Fruit fly (Drosophila melanogaster) whole organism, embryonic: ENCODE results near the gene Snx6.

ENCODE experiments used
- ATbp ChIP-seq: fragments of 200-800 bp; sonication (Bioruptor generic); optimal IDR thresholded peaks from 2 replicates; lab custom pipeline; 2017; ENCODE audit warnings: missing biosample characterization, mild to moderate bottlenecking, missing genetic modification characterization, missing genetic modification reagents
- Atf3 ChIP-seq: fragments of 200-800 bp; sonication (Bioruptor generic); optimal IDR thresholded peaks from 3 replicates; lab custom pipeline; 2016; ENCODE audit warnings: missing biosample characterization, missing genetic modification characterization
- Atf6 ChIP-seq: fragments of 200-800 bp; sonication (Bioruptor generic); IDR thresholded peaks from 2 replicates; pipeline ENCODE4 v1.3.6; 2022; ENCODE audit warnings: missing biosample characterization, missing genetic modification characterization
- B-H2 ChIP-seq: fragments of 200-800 bp; sonication (Bioruptor generic); optimal IDR thresholded peaks from 2 replicates; lab custom pipeline; 2018; ENCODE audit warnings: missing biosample characterization, mild to moderate bottlenecking, missing genetic modification characterization
- CG11456 ChIP-seq: fragments of 200-800 bp; sonication (Bioruptor generic); IDR thresholded peaks from 3 replicates; pipeline ENCODE4 v1.3.6; 2022; ENCODE audit warnings: missing biosample characterization, missing genetic modification characterization
- CG11560 ChIP-seq: fragments of 200-800 bp; sonication (Bioruptor generic); IDR thresholded peaks from 3 replicates; pipeline ENCODE4 v1.3.6; 2022; ENCODE audit warnings: missing biosample characterization, missing genetic modification characterization
- CG12104 ChIP-seq: fragments of 200-800 bp; sonication (Bioruptor generic); optimal IDR thresholded peaks from 3 replicates; lab custom pipeline; 2016; ENCODE audit warnings: missing biosample characterization, missing genetic modification characterization
- CG12942 ChIP-seq: fragments of 200-800 bp; sonication (Bioruptor generic); optimal IDR thresholded peaks from 3 replicates; lab custom pipeline; 2016; ENCODE audit warnings: missing biosample characterization, missing genetic modification characterization
- CG13287 ChIP-seq: fragments of 200-800 bp; sonication (Bioruptor generic); IDR thresholded peaks from 2 replicates; pipeline ENCODE4 v1.3.6; 2022; ENCODE audit warnings: missing biosample characterization, missing genetic modification characterization; ENCODE audit not compliant: partially characterized antibody
- CG14710 ChIP-seq: fragments of 200-800 bp; sonication (Bioruptor generic); optimal IDR thresholded peaks from 3 replicates; lab custom pipeline; 2019; ENCODE audit warnings: missing biosample characterization, mild to moderate bottlenecking, missing genetic modification characterization, moderate library complexity
- CG14965 ChIP-seq: fragments of 200-800 bp; sonication (Bioruptor generic); optimal IDR thresholded peaks from 2 replicates; lab custom pipeline; 2016; ENCODE audit warnings: missing biosample characterization, missing genetic modification characterization, borderline replicate concordance
- CG15479 ChIP-seq: fragments of 200-800 bp; sonication (Bioruptor generic); optimal IDR thresholded peaks from 3 replicates; lab custom pipeline; 2019; ENCODE audit warnings: missing biosample characterization, mild to moderate bottlenecking, missing genetic modification characterization, moderate library complexity
- CG15514 ChIP-seq: fragments of 200-800 bp; sonication (Bioruptor generic); optimal IDR thresholded peaks from 3 replicates; lab custom pipeline; 2017; ENCODE audit warnings: missing biosample characterization, missing genetic modification characterization, mild to moderate bottlenecking, moderate library complexity, missing genetic modification reagents
- CG15696 ChIP-seq: fragments of 200-800 bp; sonication (Bioruptor generic); optimal IDR thresholded peaks from 2 replicates; lab custom pipeline; 2019; ENCODE audit warnings: missing biosample characterization, mild to moderate bottlenecking, missing genetic modification characterization, moderate library complexity
- CG1647 ChIP-seq: fragments of 200-800 bp; sonication (Bioruptor generic); optimal IDR thresholded peaks from 3 replicates; lab custom pipeline; 2016; ENCODE audit warnings: missing biosample characterization, missing genetic modification characterization
- CG30403 ChIP-seq: fragments of 200-800 bp; sonication (Bioruptor generic); optimal IDR thresholded peaks from 3 replicates; lab custom pipeline; 2016; ENCODE audit warnings: missing biosample characterization, missing genetic modification characterization
- CG31224 ChIP-seq: fragments of 200-800 bp; sonication (Bioruptor generic); IDR thresholded peaks from 2 replicates; pipeline ENCODE4 v1.3.6; 2022; ENCODE audit warnings: missing biosample characterization, missing genetic modification characterization
- CG31365 ChIP-seq: fragments of 200-800 bp; sonication (Bioruptor generic); optimal IDR thresholded peaks from 2 replicates; lab custom pipeline; 2018; ENCODE audit warnings: missing biosample characterization, mild to moderate bottlenecking, missing genetic modification characterization
- CG6683 ChIP-seq: fragments of 200-800 bp; sonication (Bioruptor generic); optimal IDR thresholded peaks from 2 replicates; lab custom pipeline; 2017; ENCODE audit warnings: missing biosample characterization, mild to moderate bottlenecking, missing genetic modification characterization, missing genetic modification reagents
- CG6813 ChIP-seq: fragments of 200-800 bp; sonication (Bioruptor generic); optimal IDR thresholded peaks from 2 replicates; lab custom pipeline; 2017; ENCODE audit warnings: missing biosample characterization, missing genetic modification characterization, mild to moderate bottlenecking, moderate library complexity, missing genetic modification reagents
- CG8290 ChIP-seq, 3 experiments: fragments of 200-800 bp; sonication (Bioruptor generic); optimal IDR thresholded peaks; 2 replicates each; lab custom pipeline; 2016 to 2019; ENCODE audit warnings: missing biosample characterization in 3 of 3, missing genetic modification characterization in 3 of 3, mild to moderate bottlenecking in 2 of 3, moderate library complexity in 1 of 3
- CG8359 ChIP-seq: fragments of 200-800 bp; sonication (Bioruptor generic); optimal IDR thresholded peaks from 2 replicates; lab custom pipeline; 2017; ENCODE audit warnings: missing biosample characterization, mild to moderate bottlenecking, missing genetic modification characterization, borderline replicate concordance
- CG8944 ChIP-seq: fragments of 200-800 bp; sonication (Bioruptor generic); optimal IDR thresholded peaks from 3 replicates; lab custom pipeline; 2016; ENCODE audit warnings: missing biosample characterization, missing genetic modification characterization
- CG9727 ChIP-seq: fragments of 200-800 bp; sonication (Bioruptor generic); optimal IDR thresholded peaks from 3 replicates; lab custom pipeline; 2017; ENCODE audit warnings: missing biosample characterization, mild to moderate bottlenecking, missing genetic modification characterization
- CG9817 ChIP-seq: fragments of 200-800 bp; sonication (Bioruptor generic); optimal IDR thresholded peaks from 2 replicates; lab custom pipeline; 2018; ENCODE audit warnings: missing biosample characterization, mild to moderate bottlenecking, missing genetic modification characterization, moderate library complexity
- Camta ChIP-seq: fragments of 200-800 bp; sonication (Bioruptor generic); optimal IDR thresholded peaks from 2 replicates; lab custom pipeline; 2016; ENCODE audit warnings: missing biosample characterization, missing genetic modification characterization
- CoRest ChIP-seq: fragments of 200-800 bp; sonication (Bioruptor generic); optimal IDR thresholded peaks from 3 replicates; lab custom pipeline; 2018; ENCODE audit warnings: missing biosample characterization, mild to moderate bottlenecking, missing genetic modification characterization, moderate library complexity
- Deaf1 ChIP-seq: fragments of 200-800 bp; optimal IDR thresholded peaks from 3 replicates; lab custom pipeline; 2019; ENCODE audit warnings: missing biosample characterization, mild to moderate bottlenecking, missing genetic modification characterization, moderate library complexity
- Dip3 ChIP-seq: fragments of 200-800 bp; sonication (Bioruptor generic); optimal IDR thresholded peaks from 3 replicates; lab custom pipeline; 2016; ENCODE audit warnings: missing biosample characterization, missing genetic modification characterization
- Dp ChIP-seq: fragments of 200-800 bp; sonication (Bioruptor generic); optimal IDR thresholded peaks from 2 replicates; lab custom pipeline; 2018; ENCODE audit warnings: missing biosample characterization, mild to moderate bottlenecking, missing genetic modification characterization, moderate library complexity
- Drgx ChIP-seq: fragments of 200-800 bp; sonication (Bioruptor generic); IDR thresholded peaks from 2 replicates; pipeline ENCODE4 v1.3.6; 2022; ENCODE audit warnings: missing biosample characterization, missing genetic modification characterization
- E2f1 ChIP-seq: fragments of 200-800 bp; sonication (Bioruptor generic); IDR thresholded peaks from 2 replicates; pipeline ENCODE4 v1.3.6; 2022; ENCODE audit warnings: missing biosample characterization, missing genetic modification characterization
- Jarid2 ChIP-seq: fragments of 200-800 bp; sonication (Bioruptor generic); optimal IDR thresholded peaks from 3 replicates; lab custom pipeline; 2017; ENCODE audit warnings: mild to moderate bottlenecking, missing biosample characterization, missing genetic modification reagents, missing genetic modification characterization
- MBD-R2 ChIP-seq: fragments of 200-800 bp; sonication (Bioruptor generic); IDR thresholded peaks from 2 replicates; pipeline ENCODE4 v1.3.6; 2022; ENCODE audit warnings: missing biosample characterization, missing genetic modification characterization
- MESR4 ChIP-seq: fragments of 200-800 bp; sonication (Bioruptor generic); optimal IDR thresholded peaks from 2 replicates; lab custom pipeline; 2018; ENCODE audit warnings: missing biosample characterization, mild to moderate bottlenecking, missing genetic modification characterization, moderate library complexity
- MTF-1 ChIP-seq: fragments of 200-800 bp; sonication (Bioruptor generic); optimal IDR thresholded peaks from 2 replicates; lab custom pipeline; 2018; ENCODE audit warnings: missing biosample characterization, mild to moderate bottlenecking, missing genetic modification characterization, borderline replicate concordance
- Pdp1 ChIP-seq, 2 experiments: fragments of 200-800 bp; sonication (Bioruptor generic); optimal IDR thresholded peaks; 3 replicates each; lab custom pipeline; 2016; ENCODE audit warnings: missing biosample characterization in 2 of 2, missing genetic modification characterization in 2 of 2, mild to moderate bottlenecking in 1 of 2, moderate library complexity in 1 of 2
- ato ChIP-seq: fragments of 200-800 bp; sonication (Bioruptor generic); IDR thresholded peaks from 2 replicates; pipeline ENCODE4 v1.3.6; 2022; ENCODE audit warnings: missing biosample characterization, missing genetic modification characterization; ENCODE audit not compliant: partially characterized antibody
- eve ChIP-seq, 2 experiments: fragments of >200 bp; optimal IDR thresholded peaks; 2 replicates each; lab custom pipeline; 2017; ENCODE audit warnings: missing biosample characterization in 2 of 2, missing genetic modification characterization in 2 of 2
- eyg ChIP-seq: fragments of 200-800 bp; sonication (Bioruptor generic); optimal IDR thresholded peaks from 3 replicates; lab custom pipeline; 2016; ENCODE audit warnings: missing biosample characterization, missing genetic modification characterization
- grn ChIP-seq: fragments of 200-800 bp; sonication (Bioruptor generic); optimal IDR thresholded peaks from 3 replicates; lab custom pipeline; 2017; ENCODE audit warnings: missing biosample characterization, missing genetic modification characterization
- jumu ChIP-seq: fragments of 200-800 bp; sonication (Bioruptor generic); optimal IDR thresholded peaks from 3 replicates; lab custom pipeline; 2016; ENCODE audit warnings: missing biosample characterization, missing genetic modification characterization
- lab ChIP-seq: fragments of 200-800 bp; sonication (Bioruptor generic); optimal IDR thresholded peaks from 3 replicates; lab custom pipeline; 2017; ENCODE audit warnings: missing biosample characterization, missing genetic modification characterization, mild to moderate bottlenecking, moderate library complexity, missing genetic modification reagents
- nerfin-1 ChIP-seq: fragments of 200-800 bp; sonication (Bioruptor generic); optimal IDR thresholded peaks from 3 replicates; lab custom pipeline; 2019; ENCODE audit warnings: missing biosample characterization, mild to moderate bottlenecking, missing genetic modification characterization, moderate library complexity
- pum ChIP-seq: fragments of 200-800 bp; sonication (Bioruptor generic); optimal IDR thresholded peaks from 2 replicates; lab custom pipeline; 2016; ENCODE audit warnings: missing biosample characterization, missing genetic modification characterization
- row ChIP-seq: fragments of 200-800 bp; sonication (Bioruptor generic); IDR thresholded peaks from 3 replicates; pipeline ENCODE4 v1.3.6; 2022; ENCODE audit warnings: missing biosample characterization, missing genetic modification characterization
- shn ChIP-seq: fragments of 200-800 bp; sonication (Bioruptor generic); optimal IDR thresholded peaks from 3 replicates; lab custom pipeline; 2016; ENCODE audit warnings: missing biosample characterization, missing genetic modification characterization
- toy ChIP-seq: fragments of 200-800 bp; sonication (Bioruptor generic); IDR thresholded peaks from 2 replicates; pipeline ENCODE4 v1.3.6; 2022; ENCODE audit warnings: missing biosample characterization, missing genetic modification characterization
- usp ChIP-seq: fragments of >200 bp; optimal IDR thresholded peaks from 2 replicates; lab custom pipeline; 2017; ENCODE audit warnings: missing biosample characterization, missing genetic modification characterization

Snx6 gene

DNA sequence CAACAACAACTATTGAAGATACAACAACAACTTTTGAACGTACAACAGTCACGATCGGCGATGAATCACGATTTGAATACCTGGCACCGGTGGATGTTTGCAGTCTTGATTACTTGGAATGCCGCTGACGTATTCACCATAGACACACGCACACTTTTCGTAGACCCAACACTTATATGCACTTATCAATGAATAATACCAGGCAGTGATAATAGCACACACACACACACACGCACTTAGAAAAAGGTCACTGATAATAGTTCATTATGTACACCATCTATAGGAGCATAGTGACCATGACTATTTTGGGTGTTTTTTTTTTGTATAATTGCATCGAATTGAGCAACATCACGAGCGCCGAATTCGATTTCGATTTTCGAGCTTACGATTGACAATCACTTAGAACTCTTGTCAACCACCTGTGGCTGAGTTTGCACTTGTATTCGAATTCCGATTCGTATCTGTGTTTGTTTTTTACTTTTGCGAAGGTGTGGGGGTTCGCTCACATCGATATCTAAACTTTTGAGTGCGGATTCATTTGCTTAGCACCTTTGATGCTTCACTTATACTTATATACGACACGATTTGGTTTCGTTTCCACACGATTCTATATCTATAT, 18.6 kb upstream of the Snx6 start (continued):
- TF ChIP-seq CG11560: no peak
- TF ChIP-seq jumu (GFP tag; lab: Kevin White, UChicago): no peak
- TF ChIP-seq CG14710 (tag; lab: Kevin White, UChicago): no peak
- peak; percentile 21 for TF ChIP-seq lab (GFP tag; lab: Kevin White, UChicago)
- TF ChIP-seq Dp (GFP tag; lab: Kevin White, UChicago): no peak
- TF ChIP-seq CG8359 (GFP tag; lab: Kevin White, UChicago): peak; percentile 9
- TF ChIP-seq CG6813 (GFP tag; lab: Kevin White, UChicago): peak; percentile 16
- TF ChIP-seq Atf3 (GFP tag; lab: Kevin White, UChicago): no peak
- no peak for TF ChIP-seq nerfin-1
- peak in 1 of 2 experiments; percentile 73 for TF ChIP-seq Pdp1 (GFP tag; optimal IDR thresholded peaks at IDR 0.05; lab: Kevin White, UChicago)
- TF ChIP-seq CG11456 (GFP tag; lab: Robert Waterston, UW): no peak
- no peak for TF ChIP-seq eyg
- no peak for TF ChIP-seq CG12942 (GFP tag; lab: Kevin White, UChicago)
- no peak for TF ChIP-seq CG30403
- no peak for TF ChIP-seq E2f1
- TF ChIP-seq Camta (GFP tag; lab: Kevin White, UChicago): no peak
- no peak for TF ChIP-seq B-H2 (GFP tag; lab: Kevin White, UChicago)
- no peak for TF ChIP-seq CG14965 (GFP tag; lab: Kevin White, UChicago)
- no peak for TF ChIP-seq Dip3 (GFP tag; lab: Kevin White, UChicago)
- TF ChIP-seq MTF-1: no peak
- TF ChIP-seq CoRest (tag; lab: Kevin White, UChicago): no peak
- no peak for TF ChIP-seq ATbp (GFP tag; lab: Kevin White, UChicago)
- TF ChIP-seq CG15514 (GFP tag; lab: Kevin White, UChicago): no peak
- TF ChIP-seq CG9817 (tag; lab: Kevin White, UChicago): no peak
- TF ChIP-seq grn (GFP tag; lab: Kevin White, UChicago): peak; percentile 4
- TF ChIP-seq CG12104 (GFP tag; lab: Kevin White, UChicago): no peak
- no peak for TF ChIP-seq pum (GFP tag; lab: Kevin White, UChicago)
- no peak for TF ChIP-seq CG1647 (GFP tag; lab: Kevin White, UChicago)
- TF ChIP-seq CG6683: no peak
- TF ChIP-seq CG8290 (GFP tag; optimal IDR thresholded peaks at IDR 0.05; lab: Kevin White, UChicago): no peak
- no peak for TF ChIP-seq CG8290 (tag; optimal IDR thresholded peaks at IDR 0.05; lab: Kevin White, UChicago)
- no peak for TF ChIP-seq shn
- no peak for TF ChIP-seq row
- no peak for TF ChIP-seq CG31365 (tag; lab: Kevin White, UChicago)
- TF ChIP-seq Drgx (GFP tag; lab: Robert Waterston, UW): no peak
- no peak for TF ChIP-seq ato (GFP tag; lab: Robert Waterston, UW)
- TF ChIP-seq eve (GFP tag; optimal IDR thresholded peaks at IDR 0.05; lab: Kevin White, UChicago): peak in 1 of 2 experiments; percentile 74
- no peak for TF ChIP-seq CG15696 (tag; lab: Kevin White, UChicago)
- no peak for TF ChIP-seq CG31224 (GFP tag; lab: Robert Waterston, UW)
- TF ChIP-seq CG8944 (GFP tag; lab: Kevin White, UChicago): no peak
- no peak for TF ChIP-seq toy (GFP tag; lab: Robert Waterston, UW)
- TF ChIP-seq CG15479: peak; percentile 24
- TF ChIP-seq usp (GFP tag; lab: Kevin White, UChicago): no peak
- no peak for TF ChIP-seq Atf6 (GFP tag; lab: Robert Waterston, UW)
- TF ChIP-seq CG13287: no peak
- no peak for TF ChIP-seq MBD-R2 (GFP tag; lab: Robert Waterston, UW)
- no peak for TF ChIP-seq Deaf1 (tag; lab: Kevin White, UChicago)
- no peak for TF ChIP-seq Jarid2 (GFP tag; lab: Kevin White, UChicago)
- TF ChIP-seq MESR4: no peak
- no peak for TF ChIP-seq CG9727 (GFP tag; lab: Kevin White, UChicago)
